Fruit fly (Drosophila melanogaster) whole organism, embryonic: ENCODE results near the gene CG12519.

Experiments used
- Aef1 ChIP-seq: fragments of 200-800 bp; sonication (Bioruptor generic); IDR thresholded peaks from 3 replicates; pipeline ENCODE4 v1.3.6; 2022; ENCODE audit warnings: missing biosample characterization, missing genetic modification characterization
- BEAF-32 ChIP-seq: fragments of 200-800 bp; sonication (Bioruptor generic); optimal IDR thresholded peaks from 3 replicates; lab custom pipeline; 2017; ENCODE audit warnings: missing biosample characterization, missing genetic modification characterization, mild to moderate bottlenecking, moderate library complexity, missing genetic modification reagents
- Bgb ChIP-seq: fragments of 200-800 bp; sonication (Bioruptor generic); IDR thresholded peaks from 2 replicates; pipeline ENCODE4 v1.3.6; 2022; ENCODE audit warnings: missing biosample characterization, missing genetic modification characterization; ENCODE audit not compliant: partially characterized antibody
- CG1024 ChIP-seq: fragments of 200-800 bp; sonication (Bioruptor generic); IDR thresholded peaks from 2 replicates; pipeline ENCODE4 v1.3.6; 2022; ENCODE audit warnings: missing biosample characterization, missing genetic modification characterization
- CG11093 ChIP-seq: fragments of 200-800 bp; sonication (Bioruptor generic); IDR thresholded peaks from 3 replicates; pipeline ENCODE4 v1.3.6; 2022; ENCODE audit warnings: missing biosample characterization, missing genetic modification characterization
- CG13424 ChIP-seq: fragments of 200-800 bp; sonication (Bioruptor generic); optimal IDR thresholded peaks from 2 replicates; lab custom pipeline; 2019; ENCODE audit warnings: missing biosample characterization, mild to moderate bottlenecking, missing genetic modification characterization, moderate library complexity
- CG13775 ChIP-seq: fragments of 200-800 bp; sonication (Bioruptor generic); optimal IDR thresholded peaks from 3 replicates; lab custom pipeline; 2017; ENCODE audit warnings: missing biosample characterization, mild to moderate bottlenecking, missing genetic modification characterization
- CG14441 ChIP-seq: fragments of 200-800 bp; sonication (Bioruptor generic); IDR thresholded peaks from 2 replicates; pipeline ENCODE4 v1.3.6; 2022; ENCODE audit warnings: missing biosample characterization, missing genetic modification characterization
- CG1603 ChIP-seq: fragments of 200-800 bp; sonication (Bioruptor generic); optimal IDR thresholded peaks from 2 replicates; lab custom pipeline; 2019; ENCODE audit warnings: missing biosample characterization, mild to moderate bottlenecking, missing genetic modification characterization, moderate library complexity
- CG16813 ChIP-seq: fragments of 200-800 bp; sonication (Bioruptor generic); IDR thresholded peaks from 3 replicates; pipeline ENCODE4 v1.3.6; 2022; ENCODE audit warnings: missing biosample characterization, missing genetic modification characterization; ENCODE audit not compliant: partially characterized antibody
- CG17361 ChIP-seq: fragments of 200-800 bp; sonication (Bioruptor generic); IDR thresholded peaks from 3 replicates; pipeline ENCODE4 v1.3.6; 2022; ENCODE audit warnings: missing biosample characterization, missing genetic modification characterization
- CG17802 ChIP-seq: fragments of 200-800 bp; sonication (Bioruptor generic); optimal IDR thresholded peaks from 2 replicates; lab custom pipeline; 2018; ENCODE audit warnings: missing biosample characterization, mild to moderate bottlenecking, missing genetic modification characterization, moderate library complexity
- CG30020 ChIP-seq: fragments of 200-800 bp; optimal IDR thresholded peaks from 2 replicates; lab custom pipeline; 2019; ENCODE audit warnings: missing biosample characterization, mild to moderate bottlenecking, missing genetic modification characterization, moderate library complexity
- CG34422 ChIP-seq: fragments of 200-800 bp; sonication (Bioruptor generic); IDR thresholded peaks from 3 replicates; pipeline ENCODE4 v1.3.6; 2022; ENCODE audit warnings: missing biosample characterization, missing genetic modification characterization
- CG6254 ChIP-seq: fragments of 200-800 bp; sonication (Bioruptor generic); optimal IDR thresholded peaks from 3 replicates; lab custom pipeline; 2017; ENCODE audit warnings: mild to moderate bottlenecking, missing biosample characterization, missing genetic modification reagents, missing genetic modification characterization
- CG6272 ChIP-seq: fragments of 200-800 bp; sonication (Bioruptor generic); IDR thresholded peaks from 2 replicates; pipeline ENCODE4 v1.3.6; 2022; ENCODE audit warnings: missing biosample characterization, missing genetic modification characterization
- CG6654 ChIP-seq: fragments of 200-800 bp; sonication (Bioruptor generic); optimal IDR thresholded peaks from 2 replicates; lab custom pipeline; 2017; ENCODE audit warnings: missing biosample characterization, mild to moderate bottlenecking, missing genetic modification characterization
- CG6689 ChIP-seq: fragments of 200-800 bp; sonication (Bioruptor generic); IDR thresholded peaks from 2 replicates; pipeline ENCODE4 v1.3.6; 2022; ENCODE audit warnings: missing biosample characterization, missing genetic modification characterization
- CG6791 ChIP-seq: fragments of 200-800 bp; sonication (Bioruptor generic); IDR thresholded peaks from 3 replicates; pipeline ENCODE4 v1.3.6; 2022; ENCODE audit warnings: missing biosample characterization, missing genetic modification characterization; ENCODE audit not compliant: partially characterized antibody
- CG6813 ChIP-seq: fragments of 200-800 bp; sonication (Bioruptor generic); optimal IDR thresholded peaks from 2 replicates; lab custom pipeline; 2017; ENCODE audit warnings: missing biosample characterization, missing genetic modification characterization, mild to moderate bottlenecking, moderate library complexity, missing genetic modification reagents
- CG8388 ChIP-seq: fragments of 200-800 bp; sonication (Bioruptor generic); optimal IDR thresholded peaks from 2 replicates; lab custom pipeline; 2019; ENCODE audit warnings: missing biosample characterization, mild to moderate bottlenecking, missing genetic modification characterization, moderate library complexity
- CG9727 ChIP-seq: fragments of 200-800 bp; sonication (Bioruptor generic); optimal IDR thresholded peaks from 3 replicates; lab custom pipeline; 2017; ENCODE audit warnings: missing biosample characterization, mild to moderate bottlenecking, missing genetic modification characterization
- Dad ChIP-seq: fragments of 200-800 bp; sonication (Bioruptor generic); optimal IDR thresholded peaks from 3 replicates; lab custom pipeline; 2016; ENCODE audit warnings: missing biosample characterization, missing genetic modification characterization
- Dfd ChIP-seq, 2 experiments: fragments of >200 bp; optimal IDR thresholded peaks; 2 replicates each; lab custom pipeline; 2017; ENCODE audit warnings: missing biosample characterization in 2 of 2, missing genetic modification characterization in 2 of 2
- Dp ChIP-seq: fragments of 200-800 bp; sonication (Bioruptor generic); optimal IDR thresholded peaks from 2 replicates; lab custom pipeline; 2018; ENCODE audit warnings: missing biosample characterization, mild to moderate bottlenecking, missing genetic modification characterization, moderate library complexity
- ERR ChIP-seq: fragments of 200-800 bp; sonication (Bioruptor generic); optimal IDR thresholded peaks from 2 replicates; lab custom pipeline; 2016; ENCODE audit warnings: missing biosample characterization, missing genetic modification characterization
- Eip74EF ChIP-seq, 2 experiments: fragments of 200-800 bp in 1 of 2; fragments of >200 bp in 1 of 2; sonication (Bioruptor generic) in 1 of 2; optimal IDR thresholded peaks; 2 replicates each; lab custom pipeline; 2017 to 2019; ENCODE audit warnings: missing biosample characterization in 2 of 2, missing genetic modification characterization in 2 of 2, mild to moderate bottlenecking in 1 of 2, moderate library complexity in 1 of 2
- Ets65A ChIP-seq: fragments of 200-800 bp; sonication (Bioruptor generic); peaks from one replicate; lab custom pipeline; 2016; ENCODE audit warnings: missing biosample characterization, missing genetic modification characterization
- Hr3 ChIP-seq: fragments of 200-800 bp; sonication (Bioruptor generic); optimal IDR thresholded peaks from 3 replicates; lab custom pipeline; 2016; ENCODE audit warnings: missing biosample characterization, missing genetic modification characterization
- Max ChIP-seq: fragments of 200-800 bp; sonication (Bioruptor generic); optimal IDR thresholded peaks from 2 replicates; lab custom pipeline; 2016; ENCODE audit warnings: missing biosample characterization, mild to moderate bottlenecking, missing genetic modification characterization
- Opbp ChIP-seq: fragments of 200-800 bp; sonication (Bioruptor generic); IDR thresholded peaks from 3 replicates; pipeline ENCODE4 v1.3.6; 2022; ENCODE audit warnings: missing biosample characterization, missing genetic modification characterization; ENCODE audit not compliant: partially characterized antibody
- YL-1 ChIP-seq: fragments of 200-800 bp; sonication (Bioruptor generic); optimal IDR thresholded peaks from 3 replicates; lab custom pipeline; 2017; ENCODE audit warnings: missing biosample characterization, mild to moderate bottlenecking, missing genetic modification characterization
- amos ChIP-seq: fragments of 200-800 bp; sonication (Bioruptor generic); IDR thresholded peaks from 2 replicates; pipeline ENCODE4 v1.3.6; 2022; ENCODE audit warnings: missing biosample characterization, missing genetic modification characterization; ENCODE audit not compliant: partially characterized antibody
- btn ChIP-seq: fragments of 200-800 bp; sonication (Bioruptor generic); optimal IDR thresholded peaks from 2 replicates; lab custom pipeline; 2016; ENCODE audit warnings: missing biosample characterization, missing genetic modification characterization
- croc ChIP-seq: fragments of 200-800 bp; sonication (Bioruptor generic); conservative IDR thresholded peaks from 3 replicates; pipeline ENCODE4 v1.3.6; 2022; ENCODE audit warnings: missing biosample characterization, missing genetic modification characterization
- hbn ChIP-seq: fragments of 200-800 bp; sonication (Bioruptor generic); IDR thresholded peaks from 2 replicates; pipeline ENCODE4 v1.3.6; 2022; ENCODE audit warnings: missing biosample characterization, missing genetic modification characterization; ENCODE audit not compliant: partially characterized antibody
- mld ChIP-seq: fragments of 200-800 bp; sonication (Bioruptor generic); IDR thresholded peaks from 3 replicates; pipeline ENCODE4 v1.3.6; 2022; ENCODE audit warnings: missing biosample characterization, missing genetic modification characterization; ENCODE audit not compliant: partially characterized antibody
- nmo ChIP-seq: fragments of 200-800 bp; sonication (Bioruptor generic); optimal IDR thresholded peaks from 2 replicates; lab custom pipeline; 2018; ENCODE audit warnings: missing biosample characterization, mild to moderate bottlenecking, missing genetic modification characterization, moderate library complexity
- pfk ChIP-seq: fragments of 200-800 bp; sonication (Bioruptor generic); optimal IDR thresholded peaks from 2 replicates; lab custom pipeline; 2018; ENCODE audit warnings: missing biosample characterization, mild to moderate bottlenecking, missing genetic modification characterization, moderate library complexity
- slbo ChIP-seq: fragments of 200-800 bp; sonication (Bioruptor generic); IDR thresholded peaks from 2 replicates; pipeline ENCODE4 v1.3.6; 2022; ENCODE audit warnings: missing biosample characterization, missing genetic modification characterization
- tgo ChIP-seq: fragments of 200-800 bp; sonication (Bioruptor generic); IDR thresholded peaks from 3 replicates; pipeline ENCODE4 v1.3.6; 2022; ENCODE audit warnings: missing biosample characterization, missing genetic modification characterization
- tna ChIP-seq: fragments of 200-800 bp; sonication (Bioruptor generic); IDR thresholded peaks from 2 replicates; pipeline ENCODE4 v1.3.6; 2022; ENCODE audit warnings: missing biosample characterization, missing genetic modification characterization; ENCODE audit not compliant: partially characterized antibody
- unpg ChIP-seq: fragments of 200-800 bp; sonication (Bioruptor generic); optimal IDR thresholded peaks from 3 replicates; lab custom pipeline; 2018; ENCODE audit warnings: missing biosample characterization, mild to moderate bottlenecking, missing genetic modification characterization, moderate library complexity
- wor ChIP-seq: fragments of 200-800 bp; sonication (Bioruptor generic); IDR thresholded peaks from 2 replicates; pipeline ENCODE4 v1.3.6; 2022; ENCODE audit warnings: missing biosample characterization, missing genetic modification characterization
- zf30C ChIP-seq: fragments of 200-800 bp; sonication (Bioruptor generic); optimal IDR thresholded peaks from 3 replicates; lab custom pipeline; 2018; ENCODE audit warnings: missing biosample characterization, mild to moderate bottlenecking, missing genetic modification characterization

The CG12519 gene

DNA sequence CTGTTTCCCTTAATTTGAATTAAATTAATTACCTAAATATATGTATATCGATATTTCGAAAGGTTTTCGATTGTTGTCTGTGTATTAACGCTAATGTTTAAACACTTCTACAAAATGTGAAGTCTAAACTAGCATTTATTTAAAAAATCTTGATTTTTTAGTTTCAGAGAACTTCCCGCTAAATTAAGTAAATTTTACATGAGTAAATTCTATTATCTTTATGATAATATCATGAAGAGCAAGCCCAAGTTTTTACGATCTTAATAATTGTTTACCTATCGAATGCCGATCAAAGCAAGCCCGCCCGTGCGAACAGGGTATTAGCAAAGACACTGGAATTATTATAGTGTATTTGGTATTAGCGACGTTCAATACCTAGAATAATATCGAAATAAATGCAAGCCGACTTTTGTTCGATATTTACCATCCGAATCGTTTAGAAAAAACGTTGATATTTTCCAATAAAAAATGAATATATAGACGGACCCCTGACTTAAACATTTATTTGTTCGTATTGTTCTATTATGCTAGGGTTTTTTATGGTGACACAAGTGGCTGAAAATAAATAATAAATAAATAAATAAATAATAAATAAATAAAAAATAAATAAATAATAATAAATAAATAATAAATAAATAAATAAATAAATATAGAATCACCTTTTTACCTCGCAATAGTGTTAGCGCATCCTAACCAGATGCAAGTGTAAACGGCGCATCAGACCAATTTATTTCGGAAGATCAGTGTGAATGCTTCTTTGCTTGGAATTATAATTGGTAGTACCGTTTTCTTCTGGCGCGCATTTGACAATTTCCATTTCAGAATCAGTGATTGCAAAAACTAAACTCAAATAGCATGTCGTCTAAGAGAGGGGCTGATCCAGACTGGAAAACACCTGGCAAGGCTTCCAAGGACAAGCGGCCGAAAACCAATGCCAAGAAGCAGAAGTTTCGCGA lies 25.6 kb upstream of the CG12519 start, which contains the start of the genes CG33062 and Chd3 (continued):
- TF ChIP-seq CG34422 (GFP tag; lab: Robert Waterston, UW) (0 out of 3 replicates have a peak, but pooled peaks have one; percentile 32), pfk (no peak), slbo (GFP tag; lab: Robert Waterston, UW) (peak; percentile 38), zf30C (GFP tag; lab: Kevin White, UChicago) (peak; percentile 2), Aef1 (GFP tag; lab: Robert Waterston, UW) (peak; percentile 17; the same call in 1 of the 3 replicates), Hr3 (GFP tag; lab: Kevin White, UChicago) (peak; percentile 6), CG6791 (GFP tag; lab: Robert Waterston, UW) (peak; percentile 56; the same call in 1 of the 3 replicates), CG6254 (GFP tag; lab: Kevin White, UChicago) (no peak), Dp (GFP tag; lab: Kevin White, UChicago) (peak; percentile 22), Dad (GFP tag; lab: Kevin White, UChicago) (no peak), Max (GFP tag; lab: Kevin White, UChicago) (no peak), Ets65A (GFP tag; lab: Kevin White, UChicago) (peak; percentile 94), Opbp (GFP tag; lab: Robert Waterston, UW) (peak; percentile 63; the same call in 2 of the 3 replicates), ERR (no peak), wor (GFP tag; lab: Robert Waterston, UW) (0 out of 2 replicates have a peak, but pooled peaks have one; percentile 16), hbn (0 out of 2 replicates have a peak, but pooled peaks have one; percentile 15), Bgb (GFP tag; lab: Robert Waterston, UW) (0 out of 2 replicates have a peak, but pooled peaks have one; percentile 22), CG30020 (tag; lab: Kevin White, UChicago) (peak; percentile 95), mld (GFP tag; lab: Robert Waterston, UW) (0 out of 3 replicates have a peak, but pooled peaks have one; percentile 12), unpg (no peak), Dfd (GFP tag; optimal IDR thresholded peaks at IDR 0.05; lab: Kevin White, UChicago) (peak in 1 of 2 experiments; percentile 67), nmo (GFP tag; lab: Kevin White, UChicago) (peak; percentile 69), Eip74EF (GFP tag; optimal IDR thresholded peaks at IDR 0.05; lab: Kevin White, UChicago) (peak in 1 of 2 experiments; percentile 32), CG8388 (peak; percentile 23), CG6272 (GFP tag; lab: Robert Waterston, UW) (peak; percentile 55), CG6654 (GFP tag; lab: Kevin White, UChicago) (no peak), CG17361 (GFP tag; lab: Robert Waterston, UW) (peak; percentile 75; the same call in 2 of the 3 replicates), CG14441 (0 out of 2 replicates have a peak, but pooled peaks have one; percentile 14), CG16813 (GFP tag; lab: Robert Waterston, UW) (peak; percentile 67), CG6689 (GFP tag; lab: Robert Waterston, UW) (0 out of 2 replicates have a peak, but pooled peaks have one; percentile 20), CG1603 (peak; percentile 45), btn (GFP tag; lab: Kevin White, UChicago) (no peak), BEAF-32 (GFP tag; lab: Kevin White, UChicago) (peak; percentile 70), CG17802 (peak; percentile 90), CG1024 (peak; percentile 80), CG11093 (GFP tag; lab: Robert Waterston, UW) (peak; percentile 40; the same call in 1 of the 3 replicates), CG13775 (GFP tag; lab: Kevin White, UChicago) (peak; percentile 56), amos (peak; percentile 39; the same call in 1 of the 2 replicates), CG6813 (GFP tag; lab: Kevin White, UChicago) (no peak), CG13424 (tag; lab: Kevin White, UChicago) (peak; percentile 23), tgo (no peak), YL-1 (GFP tag; lab: Kevin White, UChicago) (peak; percentile 2), croc (GFP tag; lab: Robert Waterston, UW) (peak; percentile 22; the same call in 1 of the 3 replicates), CG9727 (GFP tag; lab: Kevin White, UChicago) (peak; percentile 19), tna (GFP tag; lab: Robert Waterston, UW) (no peak)
